Fruit fly (Drosophila melanogaster) whole organism, adult: ENCODE measurements around the gene mio.

Source experiments
- CG11617 ChIP-seq: fragments of 200-800 bp; sonication (Bioruptor generic); optimal IDR thresholded peaks from 2 replicates; lab custom pipeline; 2017; ENCODE audit warnings: mild to moderate bottlenecking, missing biosample characterization, missing genetic modification reagents, missing genetic modification characterization
- cnc ChIP-seq, 2 experiments: fragments of >200 bp; optimal IDR thresholded peaks; 2 replicates each; lab custom pipeline; 2017
- kay ChIP-seq: fragments of 200-800 bp; sonication (Bioruptor generic); peaks from one replicate; lab custom pipeline; 2016; ENCODE audit warnings: missing biosample characterization, missing genetic modification characterization, borderline replicate concordance
- ovo ChIP-seq: fragments of 200-800 bp; sonication (Bioruptor generic); optimal IDR thresholded peaks from 2 replicates; lab custom pipeline; 2016; ENCODE audit warnings: missing biosample characterization, missing genetic modification characterization

DNA sequence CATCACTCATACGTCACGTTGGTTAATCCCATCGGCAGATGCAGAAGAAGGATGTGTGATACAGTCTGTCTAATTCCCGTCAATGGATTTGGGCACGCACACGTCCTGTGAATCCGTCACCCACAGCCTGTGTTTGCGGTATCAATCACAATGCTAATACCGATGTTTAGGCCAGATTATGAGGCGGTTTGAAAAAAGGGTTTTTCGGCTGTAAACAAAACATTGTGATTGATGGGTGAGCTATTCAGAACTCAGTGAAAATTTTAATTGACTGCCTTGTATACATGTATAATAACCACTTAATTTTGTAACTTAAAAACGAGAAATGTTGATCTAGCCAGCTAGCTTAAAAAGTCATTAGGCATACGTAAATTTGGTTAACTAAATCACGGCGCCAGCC lies 46.1 kb downstream of the mio start, which contains the start of gene CG4270:
- TF ChIP-seq ovo (GFP tag; lab: Kevin White, UChicago) (no peak), CG11617 (GFP tag; lab: Kevin White, UChicago) (no peak), kay (no peak), cnc (optimal IDR thresholded peaks at IDR 0.05; lab: Kevin White, UChicago) (no peak)
